Worm (Caenorhabditis elegans) whole organism, L1 larva: Measurements from ENCODE around the gene T09F3.2.

ENCODE experiments used
- F16B12.6 ChIP-seq: fragments of 150-350 bp; optimal IDR thresholded peaks from 2 replicates; lab custom pipeline; 2014; ENCODE audit warnings: missing biosample characterization, missing genetic modification characterization
- elt-3 ChIP-seq, 6 experiments: fragments of 150-350 bp in 1 of 6; sonication (generic microtip); optimal IDR thresholded peaks; 2 replicates each; lab custom pipeline; 2017 to 2018; ENCODE audit warnings: missing biosample characterization in 6 of 6, missing genetic modification characterization in 6 of 6, inconsistent platforms in 1 of 6
- fkh-8 ChIP-seq: sonication (generic microtip); optimal IDR thresholded peaks from 2 replicates; lab custom pipeline; 2016; ENCODE audit warnings: mild to moderate bottlenecking, missing genetic modification characterization, missing compliant biosample characterization
- fos-1 ChIP-seq: fragments of 150-350 bp; optimal IDR thresholded peaks from 2 replicates; lab custom pipeline; 2014; ENCODE audit warnings: missing biosample characterization, missing genetic modification characterization

ce11 chrII:10349915-10350314, 41.0 kb upstream of the T09F3.2 start, which contains the start of gene stip-1:
- TF ChIP-seq elt-3 (tag; optimal IDR thresholded peaks at IDR 0.05; lab: Kevin White, UChicago) (no peak), fkh-8 (tag; lab: Kevin White, UChicago) (no peak), F16B12.6 (tag; lab: Kevin White, UChicago) (no peak), fos-1 (tag; lab: Kevin White, UChicago) (no peak)
